Worm (Caenorhabditis elegans) whole organism, L4 larva: ENCODE measurements around the gene pgap-1.

Source experiments
- D1046.2 ChIP-seq: fragments of 200-800 bp; sonication (Bioruptor generic); IDR thresholded peaks from 2 replicates; pipeline ENCODE4 v1.3.6; 2022; ENCODE audit warnings: missing genetic modification characterization, missing compliant biosample characterization
- F49E8.2 ChIP-seq: sonication (generic microtip); optimal IDR thresholded peaks from 2 replicates; lab custom pipeline; 2016; ENCODE audit warnings: missing compliant biosample characterization, mild to moderate bottlenecking, missing genetic modification characterization, borderline replicate concordance
- Y75B8A.6 ChIP-seq: fragments of 200-800 bp; sonication (Bioruptor generic); IDR thresholded peaks from 2 replicates; pipeline ENCODE4 v1.3.6; 2022; ENCODE audit warnings: missing genetic modification reagents, missing genetic modification characterization, missing compliant biosample characterization
- aha-1 ChIP-seq: fragments of 150-350 bp; peaks from one replicate; lab custom pipeline; 2014; ENCODE audit warnings: missing biosample characterization, missing genetic modification characterization
- aly-2 ChIP-seq: sonication (generic microtip); optimal IDR thresholded peaks from 2 replicates; lab custom pipeline; 2018; ENCODE audit warnings: missing biosample characterization, missing genetic modification characterization
- arid-1 ChIP-seq: fragments of 200-800 bp; sonication (Bioruptor generic); conservative IDR thresholded peaks from 2 replicates; pipeline ENCODE4 v1.3.6; 2022; ENCODE audit warnings: missing genetic modification reagents, missing genetic modification characterization, missing compliant biosample characterization
- attf-4 ChIP-seq: sonication (generic microtip); optimal IDR thresholded peaks from 3 replicates; lab custom pipeline; 2017; ENCODE audit warnings: missing biosample characterization, missing genetic modification characterization
- ceh-28 ChIP-seq: fragments of 150-350 bp; optimal IDR thresholded peaks from 2 replicates; lab custom pipeline; 2014; ENCODE audit warnings: missing biosample characterization, missing genetic modification reagents, missing genetic modification characterization
- ceh-32 ChIP-seq: sonication (generic microtip); optimal IDR thresholded peaks from 2 replicates; lab custom pipeline; 2016; ENCODE audit warnings: mild to moderate bottlenecking, missing genetic modification characterization, missing compliant biosample characterization; ENCODE audit not compliant: poor library complexity
- ceh-62 ChIP-seq: sonication (generic microtip); optimal IDR thresholded peaks from 2 replicates; lab custom pipeline; 2017; ENCODE audit warnings: missing biosample characterization, missing genetic modification characterization
- ces-1 ChIP-seq: fragments of 150-350 bp; sonication (generic microtip); optimal IDR thresholded peaks from 4 replicates; lab custom pipeline; 2014; ENCODE audit warnings: missing biosample characterization, missing genetic modification reagents, missing genetic modification characterization
- daf-16 ChIP-seq, 3 experiments: sonication (generic microtip); optimal IDR thresholded peaks; 2 replicates each; lab custom pipeline; 2016 to 2017; ENCODE audit warnings: missing genetic modification characterization in 3 of 3, missing genetic modification reagents in 3 of 3, mild to moderate bottlenecking in 2 of 3, missing compliant biosample characterization in 2 of 3, missing biosample characterization in 1 of 3, moderate library complexity in 1 of 3
- daf-19 ChIP-seq: fragments of 200-800 bp; sonication (Bioruptor generic); conservative IDR thresholded peaks from 2 replicates; pipeline ENCODE4 v1.3.6; 2022; ENCODE audit warnings: missing genetic modification characterization, missing compliant biosample characterization
- dmd-9 ChIP-seq: fragments of 200-800 bp; sonication (Bioruptor generic); IDR thresholded peaks from 2 replicates; pipeline ENCODE4 v1.3.6; 2022; ENCODE audit warnings: missing genetic modification reagents, missing genetic modification characterization, missing compliant biosample characterization
- dve-1 ChIP-seq: sonication (generic microtip); optimal IDR thresholded peaks from 2 replicates; lab custom pipeline; 2017; ENCODE audit warnings: antibody characterized with exemption, mild to moderate bottlenecking, missing genetic modification characterization, missing compliant biosample characterization; ENCODE audit not compliant: insufficient read depth
- egl-27 ChIP-seq: sonication (generic microtip); optimal IDR thresholded peaks from 3 replicates; lab custom pipeline; 2017; ENCODE audit warnings: missing biosample characterization, missing genetic modification reagents, missing genetic modification characterization
- egl-43 ChIP-seq: fragments of 200-800 bp; sonication (Bioruptor generic); IDR thresholded peaks from 2 replicates; pipeline ENCODE4 v1.3.6; 2022; ENCODE audit warnings: missing genetic modification reagents, missing genetic modification characterization, missing compliant biosample characterization
- fos-1 ChIP-seq: fragments of 150-350 bp; optimal IDR thresholded peaks from 2 replicates; lab custom pipeline; 2014; ENCODE audit warnings: missing biosample characterization, missing genetic modification characterization
- hif-1 ChIP-seq, 2 experiments: sonication (generic microtip); optimal IDR thresholded peaks; 2 replicates each; lab custom pipeline; 2016 to 2017; ENCODE audit warnings: missing compliant biosample characterization in 2 of 2, missing genetic modification characterization in 2 of 2, missing genetic modification reagents in 2 of 2, missing genotype in 2 of 2, mild to moderate bottlenecking in 1 of 2
- hlh-11 ChIP-seq: fragments of 200-800 bp; sonication (Bioruptor generic); optimal IDR thresholded peaks from 2 replicates; lab custom pipeline; 2018; ENCODE audit warnings: mild to moderate bottlenecking, missing genetic modification characterization, missing compliant biosample characterization
- hlh-30 ChIP-seq: sonication (generic microtip); optimal IDR thresholded peaks from 2 replicates; lab custom pipeline; 2017; ENCODE audit warnings: antibody characterized with exemption, mild to moderate bottlenecking, missing genetic modification characterization, missing compliant biosample characterization; ENCODE audit not compliant: insufficient read depth
- lin-1 ChIP-seq: fragments of 200-800 bp; sonication (Bioruptor generic); IDR thresholded peaks from 2 replicates; pipeline ENCODE4 v1.3.6; 2022; ENCODE audit warnings: missing genetic modification reagents, missing genetic modification characterization, missing compliant biosample characterization
- lin-13 ChIP-seq: fragments of 150-350 bp; optimal IDR thresholded peaks from 2 replicates; lab custom pipeline; 2014; ENCODE audit warnings: missing biosample characterization, missing genetic modification reagents, missing genetic modification characterization
- lir-3 ChIP-seq: sonication (generic microtip); optimal IDR thresholded peaks from 2 replicates; lab custom pipeline; 2016; ENCODE audit warnings: mild to moderate bottlenecking, missing genetic modification characterization, missing compliant biosample characterization
- mdl-1 ChIP-seq, 2 experiments: fragments of 150-350 bp in 1 of 2; sonication (generic microtip) in 1 of 2; optimal IDR thresholded peaks; 2 replicates each; lab custom pipeline; 2014 to 2017; ENCODE audit warnings: missing biosample characterization in 2 of 2, missing genetic modification characterization in 2 of 2
- mes-2 ChIP-seq: sonication (generic microtip); optimal IDR thresholded peaks from 2 replicates; lab custom pipeline; 2016; ENCODE audit warnings: missing genotype, mild to moderate bottlenecking, missing genetic modification characterization, missing compliant biosample characterization; ENCODE audit not compliant: poor library complexity, severe bottlenecking
- mxl-3 ChIP-seq: fragments of 200-800 bp; sonication (Bioruptor generic); optimal IDR thresholded peaks from 2 replicates; lab custom pipeline; 2018; ENCODE audit warnings: mild to moderate bottlenecking, missing genetic modification characterization, missing compliant biosample characterization
- nhr-76 ChIP-seq: fragments of 150-350 bp; optimal IDR thresholded peaks from 2 replicates; lab custom pipeline; 2014; ENCODE audit warnings: missing biosample characterization, missing genetic modification characterization
- php-3 ChIP-seq: fragments of 200-800 bp; sonication (Bioruptor generic); IDR thresholded peaks from 2 replicates; pipeline ENCODE4 v1.3.6; 2022; ENCODE audit warnings: missing genetic modification reagents, missing genetic modification characterization, missing compliant biosample characterization
- pqm-1 ChIP-seq: sonication (generic microtip); optimal IDR thresholded peaks from 2 replicates; lab custom pipeline; 2017; ENCODE audit warnings: missing biosample characterization, missing genetic modification characterization
- set-16 ChIP-seq: fragments of 200-800 bp; sonication (Bioruptor generic); IDR thresholded peaks from 2 replicates; pipeline ENCODE4 v1.3.6; 2022; ENCODE audit warnings: missing genetic modification reagents, missing genetic modification characterization, missing compliant biosample characterization
- snpc-1.2 ChIP-seq: fragments of 200-800 bp; sonication (Bioruptor generic); IDR thresholded peaks from 2 replicates; pipeline ENCODE4 v1.3.6; 2022; ENCODE audit warnings: missing genetic modification reagents, missing genetic modification characterization, missing compliant biosample characterization
- spr-1 ChIP-seq: sonication (generic microtip); optimal IDR thresholded peaks from 2 replicates; lab custom pipeline; 2016; ENCODE audit warnings: mild to moderate bottlenecking, missing genetic modification characterization, missing compliant biosample characterization
- spr-3 ChIP-seq: fragments of 200-800 bp; sonication (Bioruptor generic); optimal IDR thresholded peaks from 2 replicates; lab custom pipeline; 2018; ENCODE audit warnings: mild to moderate bottlenecking, missing genetic modification characterization, missing compliant biosample characterization
- unc-130 ChIP-seq: sonication (generic microtip); optimal IDR thresholded peaks from 2 replicates; lab custom pipeline; 2016; ENCODE audit warnings: missing genetic modification reagents, missing genetic modification characterization, missing compliant biosample characterization
- unc-39 ChIP-seq: sonication (generic microtip); optimal IDR thresholded peaks from 2 replicates; lab custom pipeline; 2017; ENCODE audit warnings: missing biosample characterization, missing genetic modification characterization
- unc-62 ChIP-seq, 3 experiments: fragments of 150-350 bp in 1 of 3; sonication (generic microtip); optimal IDR thresholded peaks in 2 of 3; peaks in 1 of 3; 1 replicate in 1 of 3; 2 replicates in 2 of 3; lab custom pipeline; 2014 to 2017; ENCODE audit warnings: missing biosample characterization in 3 of 3, missing genetic modification characterization in 3 of 3, missing genetic modification reagents in 3 of 3, missing genotype in 1 of 3
- zfp-3 ChIP-seq: fragments of 200-800 bp; sonication (Bioruptor generic); conservative IDR thresholded peaks from 2 replicates; pipeline ENCODE4 v1.3.6; 2022; ENCODE audit warnings: missing genetic modification reagents, missing genetic modification characterization, missing compliant biosample characterization
- zip-11 ChIP-seq: fragments of 200-800 bp; sonication (Bioruptor generic); IDR thresholded peaks from 2 replicates; pipeline ENCODE4 v1.3.6; 2022; ENCODE audit warnings: missing genetic modification characterization, missing compliant biosample characterization
- ztf-7 ChIP-seq: fragments of 150-350 bp; optimal IDR thresholded peaks from 2 replicates; lab custom pipeline; 2014; ENCODE audit warnings: missing biosample characterization, missing genetic modification characterization

pgap-1 gene

DNA sequence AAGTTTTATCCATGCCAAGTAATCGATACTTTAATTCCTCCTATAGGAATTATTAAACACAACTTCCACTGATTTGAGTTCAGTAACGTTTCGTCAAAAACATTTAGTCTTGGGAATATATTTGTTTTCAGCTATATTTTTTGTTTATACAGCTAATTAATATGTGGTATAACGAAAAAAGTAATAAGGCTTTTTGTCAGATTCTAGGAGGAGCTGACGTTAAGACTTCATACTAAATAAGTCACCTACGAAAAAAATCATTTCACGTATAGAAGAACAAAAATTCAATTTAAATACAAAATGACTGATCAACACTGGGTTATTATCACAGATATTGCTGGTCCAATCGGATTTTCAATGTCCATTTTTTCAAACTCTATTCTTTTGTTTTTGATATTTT is 27.1 kb downstream of the pgap-1 start, which contains the start of gene str-115:
str-115 (plus strand) TSS at position 301 of the 400 bp plus-strand sequence.
- TF ChIP-seq egl-43 (GFP tag; lab: Robert Waterston, UW) = no peak
- no peak for TF ChIP-seq unc-130 (GFP tag; lab: Kevin White, UChicago)
- no peak for TF ChIP-seq set-16
- TF ChIP-seq zip-11 = no peak
- no peak for TF ChIP-seq zfp-3 (GFP tag; lab: Robert Waterston, UW)
- no peak for TF ChIP-seq unc-39
- no peak for TF ChIP-seq lin-13
- no peak for TF ChIP-seq php-3 (GFP tag; lab: Robert Waterston, UW)

DNA sequence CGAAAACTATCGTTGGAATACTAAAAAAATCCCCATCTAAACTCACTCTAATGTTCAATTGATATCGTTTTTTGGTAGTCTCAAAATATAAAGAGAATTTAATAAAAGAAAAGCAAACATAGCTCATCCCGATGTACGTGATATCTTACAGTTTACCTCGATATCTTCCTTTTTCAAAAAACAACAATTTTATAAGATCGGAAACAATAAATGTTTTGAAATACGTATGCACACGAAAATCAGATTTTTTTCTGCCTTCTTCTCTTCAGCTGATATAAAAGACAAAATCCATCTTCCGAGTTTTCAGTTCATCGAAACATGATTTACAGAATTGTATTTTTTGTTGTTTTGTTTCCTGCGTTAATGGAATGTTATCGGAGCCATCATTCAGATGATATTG is 29.4 kb downstream of the pgap-1 start, which contains the start of gene clec-222:
clec-222 (plus strand) TSS at position 301 of the 400 bp plus-strand sequence.
- TF ChIP-seq D1046.2 (no peak), attf-4 (tag; lab: Kevin White, UChicago) (no peak), egl-27 (no peak), zip-11 (no peak), daf-16 (GFP tag; optimal IDR thresholded peaks at IDR 0.05; lab: Kevin White, UChicago) (no peak), daf-16 (tag; optimal IDR thresholded peaks at IDR 0.05; lab: Kevin White, UChicago) (no peak), spr-3 (GFP tag; lab: Kevin White, UChicago) (no peak), spr-1 (no peak), arid-1 (GFP tag; lab: Robert Waterston, UW) (no peak), daf-19 (GFP tag; lab: Robert Waterston, UW) (no peak), lin-1 (GFP tag; lab: Robert Waterston, UW) (no peak), hif-1 (tag; optimal IDR thresholded peaks at IDR 0.05; lab: Kevin White, UChicago) (no peak), mdl-1 (tag; optimal IDR thresholded peaks at IDR 0.05; lab: Kevin White, UChicago) (no peak)
- TF ChIP-seq, all 104 proteins: peak for 0

ce11 chrV:11272848-11273247 is 31.2 kb downstream of the pgap-1 start, which contains the start of gene clec-223:
TSS of gene clec-223 (plus strand) at chrV:11273148.
- TF ChIP-seq zfp-3 (GFP tag; lab: Robert Waterston, UW) = no peak
- no peak for TF ChIP-seq ztf-7 (tag; lab: Kevin White, UChicago)
- TF ChIP-seq snpc-1.2 = no peak
- no peak for TF ChIP-seq dve-1 (tag; lab: Kevin White, UChicago)
- TF ChIP-seq fos-1 = no peak
- no peak for TF ChIP-seq lir-3 (tag; lab: Kevin White, UChicago)
- TF ChIP-seq, all 104 proteins: peak for 0

- TF ChIP-seq ceh-62 (tag; lab: Kevin White, UChicago) = no peak
- TF ChIP-seq hlh-30 (tag; lab: Kevin White, UChicago) = no peak
- TF ChIP-seq F49E8.2 (tag; lab: Kevin White, UChicago) = peak; percentile 37
- TF ChIP-seq ces-1 = no peak
- no peak for TF ChIP-seq nhr-76 (tag; lab: Kevin White, UChicago)
- TF ChIP-seq hlh-11 = no peak
- TF ChIP-seq set-16 = no peak
- TF ChIP-seq, all 104 proteins: peak for 1
Observed at ce11 chrV:11279564-11279963, 37.9 kb downstream of the pgap-1 start.

DNA sequence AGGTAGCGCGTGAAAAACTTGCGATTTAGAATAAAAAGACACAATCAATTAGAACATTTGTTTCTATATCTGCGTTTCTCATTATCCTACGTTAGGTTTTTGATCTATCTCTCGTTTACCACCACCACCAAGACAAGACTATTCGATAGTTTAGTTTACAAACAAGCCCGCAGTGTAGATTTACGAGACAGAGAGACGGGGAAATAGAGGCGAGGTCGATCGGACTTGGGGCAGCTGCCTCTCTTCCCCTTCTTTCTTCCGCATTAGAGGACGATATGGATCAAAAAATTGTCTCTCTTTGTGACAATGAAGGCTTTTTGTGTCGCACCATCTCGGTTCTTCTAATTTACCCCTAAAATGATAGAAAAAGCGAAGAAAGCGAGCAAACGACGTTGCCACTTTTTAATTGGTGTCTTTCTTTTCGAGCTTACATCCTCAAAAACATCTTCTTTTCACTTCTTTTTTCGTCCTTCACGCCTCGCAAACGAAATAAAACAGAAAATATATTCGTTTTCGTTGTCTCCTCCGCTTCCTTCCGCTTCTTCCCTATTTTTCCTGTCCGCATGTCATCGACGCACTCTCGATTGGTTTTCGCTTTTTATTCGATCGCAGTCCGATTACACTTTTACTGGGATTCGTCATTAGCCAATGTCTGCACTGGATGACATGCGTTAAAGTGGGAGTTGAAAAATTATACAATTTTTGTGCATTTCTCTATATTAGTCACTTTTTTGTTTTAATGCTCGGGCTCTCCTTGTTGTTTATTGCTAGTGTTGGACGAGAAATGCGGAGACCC is 39.9 kb downstream of the pgap-1 start:
- TF ChIP-seq ceh-32 = no peak
- TF ChIP-seq daf-16 (GFP tag; optimal IDR thresholded peaks at IDR 0.05; lab: Kevin White, UChicago) = no peak
- TF ChIP-seq daf-16 (tag; optimal IDR thresholded peaks at IDR 0.05; lab: Kevin White, UChicago) = no peak
- TF ChIP-seq attf-4 (tag; lab: Kevin White, UChicago) = no peak
- TF ChIP-seq daf-19 (GFP tag; lab: Robert Waterston, UW) = no peak
- TF ChIP-seq Y75B8A.6 (GFP tag; lab: Robert Waterston, UW) = no peak
- TF ChIP-seq pqm-1 (tag; lab: Kevin White, UChicago) = no peak
- TF ChIP-seq unc-62 (GFP tag; optimal IDR thresholded peaks at IDR 0.05 in 1 of 2; lab: Kevin White, UChicago) = peak in 1 of 2 experiments; percentile 90
- TF ChIP-seq unc-62 (tag; optimal IDR thresholded peaks at IDR 0.05; lab: Kevin White, UChicago) = no peak
- no peak for TF ChIP-seq mes-2 (tag; lab: Kevin White, UChicago)
- no peak for TF ChIP-seq aly-2 (tag; lab: Kevin White, UChicago)
- TF ChIP-seq unc-39 = no peak
- no peak for TF ChIP-seq dve-1 (tag; lab: Kevin White, UChicago)
- TF ChIP-seq dmd-9 (GFP tag; lab: Robert Waterston, UW) = no peak
- peak; percentile 92 for TF ChIP-seq aha-1 (tag; lab: Kevin White, UChicago)
- TF ChIP-seq ceh-28 (tag; lab: Kevin White, UChicago) = no peak
- TF ChIP-seq mxl-3 (GFP tag; lab: Kevin White, UChicago) = peak; percentile 45
- no peak for TF ChIP-seq php-3 (GFP tag; lab: Robert Waterston, UW)
- no peak for TF ChIP-seq hlh-30 (tag; lab: Kevin White, UChicago)
